Worm (Caenorhabditis elegans) whole organism, L4 larva: Measurements from ENCODE around the gene fipr-17.
A peak's percentile ranks its signal among the peaks of the same experiment; 100 is the strongest.

ENCODE experiments used
- T20F7.1 ChIP-seq: fragments of 200-800 bp; sonication (Bioruptor generic); optimal IDR thresholded peaks from 2 replicates; lab custom pipeline; 2018; ENCODE audit warnings: mild to moderate bottlenecking, missing genetic modification characterization, missing compliant biosample characterization
- Y105C5A.15 ChIP-seq: fragments of 200-800 bp; sonication (Bioruptor generic); IDR thresholded peaks from 2 replicates; pipeline ENCODE4 v1.3.6; 2022; ENCODE audit warnings: missing genetic modification characterization, missing compliant biosample characterization
- Y48G9A.11 ChIP-seq: fragments of 200-800 bp; sonication (Bioruptor generic); IDR thresholded peaks from 2 replicates; pipeline ENCODE4 v1.3.6; 2022; ENCODE audit warnings: missing genetic modification reagents, missing genetic modification characterization, missing compliant biosample characterization
- Y5F2A.4 ChIP-seq: fragments of 200-800 bp; sonication (Bioruptor generic); optimal IDR thresholded peaks from 2 replicates; lab custom pipeline; 2018; ENCODE audit warnings: mild to moderate bottlenecking, missing genetic modification characterization, missing compliant biosample characterization
- Y75B8A.6 ChIP-seq: fragments of 200-800 bp; sonication (Bioruptor generic); IDR thresholded peaks from 2 replicates; pipeline ENCODE4 v1.3.6; 2022; ENCODE audit warnings: missing genetic modification reagents, missing genetic modification characterization, missing compliant biosample characterization
- ceh-28 ChIP-seq: fragments of 150-350 bp; optimal IDR thresholded peaks from 2 replicates; lab custom pipeline; 2014; ENCODE audit warnings: missing biosample characterization, missing genetic modification reagents, missing genetic modification characterization
- ces-1 ChIP-seq: fragments of 150-350 bp; sonication (generic microtip); optimal IDR thresholded peaks from 4 replicates; lab custom pipeline; 2014; ENCODE audit warnings: missing biosample characterization, missing genetic modification reagents, missing genetic modification characterization
- cey-2 ChIP-seq: sonication (generic microtip); optimal IDR thresholded peaks from 3 replicates; lab custom pipeline; 2017; ENCODE audit warnings: missing genetic modification characterization, mild to moderate bottlenecking, missing compliant biosample characterization, antibody characterized with exemption, borderline replicate concordance; ENCODE audit not compliant: insufficient read depth
- ctbp-1 ChIP-seq: fragments of 200-800 bp; sonication (Bioruptor generic); IDR thresholded peaks from 2 replicates; pipeline ENCODE4 v1.3.6; 2022; ENCODE audit warnings: missing genetic modification reagents, missing genetic modification characterization, missing compliant biosample characterization
- daf-19 ChIP-seq: fragments of 200-800 bp; sonication (Bioruptor generic); conservative IDR thresholded peaks from 2 replicates; pipeline ENCODE4 v1.3.6; 2022; ENCODE audit warnings: missing genetic modification characterization, missing compliant biosample characterization
- dmd-9 ChIP-seq: fragments of 200-800 bp; sonication (Bioruptor generic); IDR thresholded peaks from 2 replicates; pipeline ENCODE4 v1.3.6; 2022; ENCODE audit warnings: missing genetic modification reagents, missing genetic modification characterization, missing compliant biosample characterization
- dpl-1 ChIP-seq: fragments of 150-350 bp; optimal IDR thresholded peaks from 2 replicates; lab custom pipeline; 2014; ENCODE audit warnings: missing biosample characterization, missing genetic modification reagents, missing genetic modification characterization
- egl-27 ChIP-seq: sonication (generic microtip); optimal IDR thresholded peaks from 3 replicates; lab custom pipeline; 2017; ENCODE audit warnings: missing biosample characterization, missing genetic modification reagents, missing genetic modification characterization
- hif-1 ChIP-seq, 2 experiments: sonication (generic microtip); optimal IDR thresholded peaks; 2 replicates each; lab custom pipeline; 2016 to 2017; ENCODE audit warnings: missing compliant biosample characterization in 2 of 2, missing genetic modification characterization in 2 of 2, missing genetic modification reagents in 2 of 2, missing genotype in 2 of 2, mild to moderate bottlenecking in 1 of 2
- hlh-30 ChIP-seq: sonication (generic microtip); optimal IDR thresholded peaks from 2 replicates; lab custom pipeline; 2017; ENCODE audit warnings: antibody characterized with exemption, mild to moderate bottlenecking, missing genetic modification characterization, missing compliant biosample characterization; ENCODE audit not compliant: insufficient read depth
- lim-7 ChIP-seq: fragments of 200-800 bp; sonication (Bioruptor generic); IDR thresholded peaks from 2 replicates; pipeline ENCODE4 v1.3.6; 2022; ENCODE audit warnings: missing genetic modification characterization, missing compliant biosample characterization
- lin-1 ChIP-seq: fragments of 200-800 bp; sonication (Bioruptor generic); IDR thresholded peaks from 2 replicates; pipeline ENCODE4 v1.3.6; 2022; ENCODE audit warnings: missing genetic modification reagents, missing genetic modification characterization, missing compliant biosample characterization
- lin-38 ChIP-seq: fragments of 200-800 bp; sonication (Bioruptor generic); IDR thresholded peaks from 2 replicates; pipeline ENCODE4 v1.3.6; 2022; ENCODE audit warnings: missing genetic modification reagents, missing genetic modification characterization, missing compliant biosample characterization
- madf-5 ChIP-seq, 2 experiments: fragments of 200-800 bp; sonication (Bioruptor generic); IDR thresholded peaks; 2 replicates each; pipeline ENCODE4 v1.3.6; 2022; ENCODE audit warnings: missing compliant biosample characterization in 2 of 2, missing genetic modification characterization in 2 of 2
- madf-9 ChIP-seq: fragments of 200-800 bp; sonication (Bioruptor generic); conservative IDR thresholded peaks from 2 replicates; pipeline ENCODE4 v1.3.6; 2022; ENCODE audit warnings: missing genetic modification reagents, missing genetic modification characterization, missing compliant biosample characterization
- mdt-29 ChIP-seq: fragments of 200-800 bp; sonication (Bioruptor generic); IDR thresholded peaks from 2 replicates; pipeline ENCODE4 v1.3.6; 2022; ENCODE audit warnings: missing genetic modification reagents, missing genetic modification characterization, missing compliant biosample characterization
- nhr-111 ChIP-seq: fragments of 200-800 bp; sonication (Bioruptor generic); optimal IDR thresholded peaks from 2 replicates; lab custom pipeline; 2018; ENCODE audit warnings: mild to moderate bottlenecking, missing genetic modification characterization, missing compliant biosample characterization
- nhr-76 ChIP-seq: fragments of 150-350 bp; optimal IDR thresholded peaks from 2 replicates; lab custom pipeline; 2014; ENCODE audit warnings: missing biosample characterization, missing genetic modification characterization
- nhr-77 ChIP-seq: fragments of 150-350 bp; optimal IDR thresholded peaks from 2 replicates; lab custom pipeline; 2014; ENCODE audit warnings: missing biosample characterization, missing genetic modification characterization
- pha-4 ChIP-seq, 2 experiments: fragments of 150-350 bp in 1 of 2; fragments of 200-800 bp in 1 of 2; sonication (Bioruptor generic) in 1 of 2; IDR thresholded peaks in 1 of 2; optimal IDR thresholded peaks in 1 of 2; 2 replicates each; pipeline versions ENCODE4 v1.3.6 to Lab custom; 2014 to 2022; ENCODE audit warnings: missing genetic modification characterization in 2 of 2, missing genetic modification reagents in 2 of 2, missing biosample characterization in 1 of 2, missing compliant biosample characterization in 1 of 2
- set-16 ChIP-seq: fragments of 200-800 bp; sonication (Bioruptor generic); IDR thresholded peaks from 2 replicates; pipeline ENCODE4 v1.3.6; 2022; ENCODE audit warnings: missing genetic modification reagents, missing genetic modification characterization, missing compliant biosample characterization
- snpc-1.2 ChIP-seq: fragments of 200-800 bp; sonication (Bioruptor generic); IDR thresholded peaks from 2 replicates; pipeline ENCODE4 v1.3.6; 2022; ENCODE audit warnings: missing genetic modification reagents, missing genetic modification characterization, missing compliant biosample characterization
- snpc-4 ChIP-seq: fragments of 150-350 bp; optimal IDR thresholded peaks from 2 replicates; lab custom pipeline; 2014; ENCODE audit warnings: missing biosample characterization, missing genetic modification characterization
- tag-97 ChIP-seq: fragments of 200-800 bp; sonication (Bioruptor generic); IDR thresholded peaks from 2 replicates; pipeline ENCODE4 v1.3.6; 2022; ENCODE audit warnings: missing genetic modification characterization, missing compliant biosample characterization
- unc-130 ChIP-seq: sonication (generic microtip); optimal IDR thresholded peaks from 2 replicates; lab custom pipeline; 2016; ENCODE audit warnings: missing genetic modification reagents, missing genetic modification characterization, missing compliant biosample characterization
- unc-39 ChIP-seq: sonication (generic microtip); optimal IDR thresholded peaks from 2 replicates; lab custom pipeline; 2017; ENCODE audit warnings: missing biosample characterization, missing genetic modification characterization
- unc-62 ChIP-seq, 3 experiments: fragments of 150-350 bp in 1 of 3; sonication (generic microtip); optimal IDR thresholded peaks in 2 of 3; peaks in 1 of 3; 1 replicate in 1 of 3; 2 replicates in 2 of 3; lab custom pipeline; 2014 to 2017; ENCODE audit warnings: missing biosample characterization in 3 of 3, missing genetic modification characterization in 3 of 3, missing genetic modification reagents in 3 of 3, missing genotype in 1 of 3
- zip-11 ChIP-seq: fragments of 200-800 bp; sonication (Bioruptor generic); IDR thresholded peaks from 2 replicates; pipeline ENCODE4 v1.3.6; 2022; ENCODE audit warnings: missing genetic modification characterization, missing compliant biosample characterization
- ztf-11 ChIP-seq: fragments of 150-350 bp; optimal IDR thresholded peaks from 2 replicates; lab custom pipeline; 2014; ENCODE audit warnings: missing biosample characterization, missing genetic modification characterization

Gene fipr-17

DNA sequence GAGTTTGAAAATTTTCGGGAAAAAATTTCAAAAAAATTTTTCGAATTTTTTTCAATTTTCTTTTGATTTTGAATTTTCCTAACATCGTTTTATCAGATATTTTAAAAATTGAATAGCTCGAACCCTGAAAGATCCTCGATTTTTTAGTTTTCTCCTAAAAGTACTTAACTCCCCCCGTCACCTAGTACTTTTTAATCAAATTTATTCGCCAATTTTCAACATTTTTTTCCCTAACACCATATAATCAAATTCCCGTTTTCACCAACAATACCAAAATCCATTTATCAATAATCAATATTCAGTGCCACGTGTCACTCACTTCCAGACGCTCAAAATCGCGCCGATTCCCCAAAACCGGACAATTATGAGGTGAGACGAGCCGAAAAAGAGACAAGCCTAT lies 4.9 kb upstream of the fipr-17 start, which contains the start of gene kvs-4:
TSS of gene kvs-4 (plus strand) at position 301 of the 400 bp plus-strand sequence.
- no peak for TF ChIP-seq ces-1 (GFP tag; lab: Kevin White, UChicago)
- TF ChIP-seq unc-39 = no peak
- no peak for TF ChIP-seq madf-9
- TF ChIP-seq lim-7 (GFP tag; lab: Robert Waterston, UW) = no peak

DNA sequence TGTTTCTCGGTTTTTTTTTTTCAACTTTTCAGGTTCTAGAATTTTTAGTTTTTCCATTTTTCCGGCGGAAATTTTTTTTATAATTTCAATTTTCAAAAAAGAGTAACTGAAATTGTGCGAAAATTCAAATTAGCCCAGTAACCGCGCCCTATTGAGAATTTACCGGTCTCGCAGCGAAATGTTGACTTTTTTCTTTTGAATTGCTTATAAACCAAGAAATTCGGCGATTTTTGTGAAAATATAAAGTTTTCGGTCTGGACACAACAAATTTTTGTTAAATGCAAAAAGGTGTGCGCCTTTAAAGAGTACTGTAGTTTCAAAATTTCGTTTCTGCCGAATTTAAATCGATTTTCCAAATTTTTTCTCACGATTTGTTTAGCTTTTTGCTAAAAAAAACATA lies 3.2 kb upstream of the fipr-17 start:
- TF ChIP-seq lin-38 (GFP tag; lab: Robert Waterston, UW) (peak; percentile 52), egl-27 (no peak)

DNA sequence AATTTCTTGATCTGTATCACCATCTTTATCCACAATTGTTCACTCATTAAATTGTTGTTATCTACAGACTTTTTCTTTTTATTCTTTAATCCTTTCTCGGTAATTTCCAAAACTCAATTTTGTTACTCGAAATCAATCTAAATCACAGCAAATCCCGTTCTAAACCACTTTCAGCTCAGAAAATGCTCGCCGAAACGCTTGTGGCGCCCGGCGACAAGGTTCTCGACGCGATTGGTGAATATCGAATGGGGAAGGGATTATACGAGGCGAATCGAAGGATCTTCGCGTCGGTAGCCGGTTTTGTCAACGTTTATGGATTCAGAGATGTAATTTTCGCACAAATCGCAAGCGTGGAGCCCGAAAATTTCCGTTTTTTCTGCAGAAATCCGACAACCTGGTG lies 1.5 kb upstream of the fipr-17 start, which contains the start of gene exos-1:
TSS of gene exos-1 (plus strand) at position 175 of the 400 bp plus-strand sequence.
- TF ChIP-seq T20F7.1 (GFP tag; lab: Kevin White, UChicago) (no peak), nhr-111 (no peak), madf-5 (GFP tag; IDR thresholded peaks at IDR 0.05; lab: Robert Waterston, UW) (no peak), lin-38 (GFP tag; lab: Robert Waterston, UW) (peak; percentile 48), Y75B8A.6 (no peak), ceh-28 (no peak), nhr-76 (tag; lab: Kevin White, UChicago) (no peak), unc-62 (GFP tag; optimal IDR thresholded peaks at IDR 0.05 in 1 of 2; lab: Kevin White, UChicago) (peak in 1 of 2 experiments; percentile 45), unc-62 (tag; optimal IDR thresholded peaks at IDR 0.05; lab: Kevin White, UChicago) (no peak), unc-130 (GFP tag; lab: Kevin White, UChicago) (no peak), dmd-9 (GFP tag; lab: Robert Waterston, UW) (no peak), Y105C5A.15 (GFP tag; lab: Robert Waterston, UW) (no peak), hlh-30 (tag; lab: Kevin White, UChicago) (no peak), ctbp-1 (GFP tag; lab: Robert Waterston, UW) (0 out of 2 replicates have a peak, but pooled peaks have one; percentile 39), set-16 (GFP tag; lab: Robert Waterston, UW) (no peak), madf-9 (no peak), mdt-29 (GFP tag; lab: Robert Waterston, UW) (no peak), Y5F2A.4 (no peak), daf-19 (GFP tag; lab: Robert Waterston, UW) (no peak)

DNA sequence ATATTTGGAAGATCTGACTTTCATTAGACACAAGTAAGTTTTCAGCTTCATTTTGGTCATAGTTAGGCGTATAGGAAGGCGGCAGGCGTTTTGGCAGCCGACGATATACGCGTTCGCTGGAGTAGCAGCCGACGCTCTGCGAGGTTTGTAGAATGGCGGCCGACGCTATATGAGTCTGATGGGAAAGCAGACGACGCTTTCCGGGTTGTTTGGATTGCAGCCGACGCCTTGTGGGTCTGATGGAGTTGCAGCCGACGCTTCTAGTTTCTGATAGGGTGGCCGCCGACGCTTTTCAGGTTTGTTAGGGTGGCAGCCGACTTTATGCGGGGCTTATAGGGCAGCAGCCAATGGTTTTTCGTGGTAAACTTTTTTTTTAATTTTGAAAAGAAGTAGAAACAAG lies 4.6 kb downstream of the fipr-17 start:
- TF ChIP-seq unc-62 (GFP tag; optimal IDR thresholded peaks at IDR 0.05 in 1 of 2; lab: Kevin White, UChicago) = no peak
- no peak for TF ChIP-seq unc-62 (tag; optimal IDR thresholded peaks at IDR 0.05; lab: Kevin White, UChicago)
- TF ChIP-seq set-16 (GFP tag; lab: Robert Waterston, UW) = peak; percentile 52

DNA sequence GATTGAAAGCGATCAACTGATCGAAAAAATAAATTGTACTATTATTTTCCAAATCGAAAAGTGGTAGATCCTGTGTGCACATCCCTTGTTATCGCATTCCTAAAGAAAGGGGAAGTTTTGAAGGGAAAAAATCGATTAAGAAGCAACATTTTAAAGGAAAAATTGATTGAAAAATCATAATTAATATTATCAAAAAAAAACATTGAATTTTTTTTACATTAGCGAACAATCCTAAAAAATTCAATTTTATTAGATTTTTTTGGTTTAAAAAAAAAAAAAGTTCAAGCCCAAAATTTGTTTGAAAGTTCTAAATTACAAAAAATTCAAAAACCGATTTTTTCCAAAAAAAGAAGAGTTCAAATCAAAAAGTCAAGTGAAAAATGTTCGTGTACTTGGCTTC lies 12.2 kb downstream of the fipr-17 start, which contains the start of gene dmsr-5:
TSS of gene dmsr-5 (minus strand) at position 101 of the 400 bp plus-strand sequence.
- TF ChIP-seq snpc-4 (tag; lab: Kevin White, UChicago) (no peak), nhr-111 (no peak), tag-97 (GFP tag; lab: Robert Waterston, UW) (no peak), cey-2 (tag; lab: Kevin White, UChicago) (no peak), snpc-1.2 (no peak), Y48G9A.11 (GFP tag; lab: Robert Waterston, UW) (no peak), nhr-77 (tag; lab: Kevin White, UChicago) (no peak), lin-38 (GFP tag; lab: Robert Waterston, UW) (no peak), zip-11 (GFP tag; lab: Robert Waterston, UW) (no peak), dpl-1 (GFP tag; lab: Kevin White, UChicago) (no peak), ztf-11 (tag; lab: Kevin White, UChicago) (no peak), pha-4 (GFP tag; IDR thresholded peaks at IDR 0.05; lab: Robert Waterston, UW) (no peak), pha-4 (tag; optimal IDR thresholded peaks at IDR 0.05; lab: Kevin White, UChicago) (no peak), lin-1 (GFP tag; lab: Robert Waterston, UW) (no peak), hif-1 (tag; optimal IDR thresholded peaks at IDR 0.05; lab: Kevin White, UChicago) (no peak)
